Fruit fly (Drosophila melanogaster): ENCODE results near the gene CG17931.

The CG17931 gene

DNA sequence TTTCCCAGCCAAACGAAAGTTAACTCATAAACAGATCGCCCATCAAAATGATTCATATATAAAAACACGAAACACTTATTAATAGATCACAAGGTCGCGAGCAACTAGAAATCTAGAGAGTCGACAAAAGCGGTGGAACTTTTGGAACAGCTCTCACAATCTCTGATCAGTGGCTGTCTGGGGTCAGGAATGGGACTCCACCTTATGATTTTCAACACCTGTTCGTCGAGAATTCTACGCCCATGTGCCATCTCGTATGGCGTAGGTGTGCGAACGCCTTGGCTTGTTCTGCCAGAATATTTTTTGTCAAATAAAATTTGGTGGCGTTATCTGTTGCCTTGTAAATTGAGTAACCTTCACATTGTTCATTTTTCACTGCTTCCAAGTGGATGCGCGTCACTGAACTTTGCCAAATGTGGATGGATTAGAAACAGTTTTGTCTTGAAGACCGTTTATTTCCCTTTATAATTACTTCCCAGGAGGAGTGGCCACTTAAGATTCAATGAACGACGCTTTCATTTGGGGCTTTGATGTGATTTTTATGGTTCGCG, 3.8 kb downstream of the CG17931 start (continued):
- TF ChIP-seq gsb (GFP tag; IDR thresholded peaks at IDR 0.05) (0 out of 2 replicates have a peak, but pooled peaks have one; percentile 14), Chrac-16 (GFP tag; optimal IDR thresholded peaks at IDR 0.05) (no peak), CG33213 (GFP tag; optimal IDR thresholded peaks at IDR 0.05) (no peak), CG5953 (GFP tag; IDR thresholded peaks at IDR 0.05) (no peak), Hmr (GFP tag; optimal IDR thresholded peaks at IDR 0.05) (peak; percentile 71), gcm2 (GFP tag; optimal IDR thresholded peaks at IDR 0.05) (no peak), CG3065 (GFP tag; optimal IDR thresholded peaks at IDR 0.05) (no peak), Lpt (GFP tag; optimal IDR thresholded peaks at IDR 0.05) (no peak), Hr3 (GFP tag; optimal IDR thresholded peaks at IDR 0.05) (no peak), Xbp1 (GFP tag; optimal IDR thresholded peaks at IDR 0.05) (no peak), zfh1 (GFP tag; IDR thresholded peaks at IDR 0.05) (0 out of 3 replicates have a peak, but pooled peaks have one; percentile 10), CG17385 (GFP tag; optimal IDR thresholded peaks at IDR 0.05) (peak; percentile 23), slp2 (GFP tag; optimal IDR thresholded peaks at IDR 0.05) (no peak), CG18599 (GFP tag; optimal IDR thresholded peaks at IDR 0.05) (peak; percentile 79), kni (GFP tag; optimal IDR thresholded peaks at IDR 0.05) (no peak), sob (GFP tag; IDR thresholded peaks at IDR 0.05) (peak; percentile 63), Blimp-1 (GFP tag; optimal IDR thresholded peaks at IDR 0.05) (no peak), Gug (GFP tag; IDR thresholded peaks at IDR 0.05) (peak; percentile 68; the same call in 2 of the 4 replicates), salm (tag; optimal IDR thresholded peaks at IDR 0.05) (no peak), bowl (GFP tag; IDR thresholded peaks at IDR 0.05) (0 out of 2 replicates have a peak, but pooled peaks have one; percentile 22), jumu (GFP tag; optimal IDR thresholded peaks at IDR 0.05) (peak; percentile 33), CG6791 (GFP tag; IDR thresholded peaks at IDR 0.05; ENCODE audit: partially characterized antibody) (no peak), CG6254 (GFP tag; optimal IDR thresholded peaks at IDR 0.05) (no peak), zf30C (GFP tag; optimal IDR thresholded peaks at IDR 0.05) (no peak), row (GFP tag; IDR thresholded peaks at IDR 0.05) (peak; percentile 56), CG11504 (tag; optimal IDR thresholded peaks at IDR 0.05) (peak; percentile 23), CG17328 (GFP tag; IDR thresholded peaks at IDR 0.05) (no peak), CG15269 (tag; optimal IDR thresholded peaks at IDR 0.05) (peak; percentile 54), CHES-1-like (GFP tag; optimal IDR thresholded peaks at IDR 0.05) (peak; percentile 44), Deaf1 (tag; optimal IDR thresholded peaks at IDR 0.05) (no peak), CG4617 (GFP tag; optimal IDR thresholded peaks at IDR 0.05; ENCODE audit: borderline replicate concordance) (no peak), wor (GFP tag; IDR thresholded peaks at IDR 0.05) (no peak), CG7372 (GFP tag; IDR thresholded peaks at IDR 0.05) (no peak; the same call in 1 of the 2 replicates), Jarid2 (GFP tag; optimal IDR thresholded peaks at IDR 0.05) (no peak), CG12236 (GFP tag; optimal IDR thresholded peaks at IDR 0.05) (no peak), ken (GFP tag; IDR thresholded peaks at IDR 0.05) (peak; percentile 40; the same call in 1 of the 3 replicates), Tbp (GFP tag; optimal IDR thresholded peaks at IDR 0.05) (no peak), tio (GFP tag; optimal IDR thresholded peaks at IDR 0.05) (no peak), nau (GFP tag; optimal IDR thresholded peaks at IDR 0.05) (peak; percentile 47), Eip74EF (GFP tag; optimal IDR thresholded peaks at IDR 0.05) (no peak), Gsc (GFP tag; IDR thresholded peaks at IDR 0.05) (no peak), exex (tag; optimal IDR thresholded peaks at IDR 0.05) (peak; percentile 2), fu2 (GFP tag; optimal IDR thresholded peaks at IDR 0.05) (peak; percentile 44), CG32772 (GFP tag; IDR thresholded peaks at IDR 0.05) (no peak), CG11247 (GFP tag; IDR thresholded peaks at IDR 0.05) (peak; percentile 53; the same call in 1 of the 2 replicates), pita (GFP tag; optimal IDR thresholded peaks at IDR 0.05) (no peak), Ptx1 (GFP tag; IDR thresholded peaks at IDR 0.05) (peak; percentile 29; the same call in 1 of the 2 replicates), lab (GFP tag; optimal IDR thresholded peaks at IDR 0.05) (peak; percentile 73), CG4820 (GFP tag; optimal IDR thresholded peaks at IDR 0.05) (no peak), CG6813 (GFP tag; optimal IDR thresholded peaks at IDR 0.05) (no peak)
